Worm (Caenorhabditis elegans) whole organism, L4 larva: Measurements from ENCODE around the gene B0454.5.

Experiments
- ZK546.5 ChIP-seq, 2 experiments: sonication (generic microtip); optimal IDR thresholded peaks; 2 replicates each; lab custom pipeline; 2017; ENCODE audit warnings: missing biosample characterization in 2 of 2, missing genetic modification characterization in 2 of 2
- ceh-82 ChIP-seq: sonication (generic microtip); optimal IDR thresholded peaks from 2 replicates; lab custom pipeline; 2017; ENCODE audit warnings: missing biosample characterization, missing genetic modification characterization
- dve-1 ChIP-seq: sonication (generic microtip); optimal IDR thresholded peaks from 2 replicates; lab custom pipeline; 2017; ENCODE audit warnings: antibody characterized with exemption, mild to moderate bottlenecking, missing genetic modification characterization, missing compliant biosample characterization; ENCODE audit not compliant: insufficient read depth
- hlh-30 ChIP-seq: sonication (generic microtip); optimal IDR thresholded peaks from 2 replicates; lab custom pipeline; 2017; ENCODE audit warnings: antibody characterized with exemption, mild to moderate bottlenecking, missing genetic modification characterization, missing compliant biosample characterization; ENCODE audit not compliant: insufficient read depth
- lin-38 ChIP-seq: fragments of 200-800 bp; sonication (Bioruptor generic); IDR thresholded peaks from 2 replicates; pipeline ENCODE4 v1.3.6; 2022; ENCODE audit warnings: missing genetic modification reagents, missing genetic modification characterization, missing compliant biosample characterization
- lsy-2 ChIP-seq, 2 experiments: fragments of 150-350 bp in 1 of 2; sonication (generic microtip) in 1 of 2; optimal IDR thresholded peaks; 2 replicates each; lab custom pipeline; 2014 to 2017; ENCODE audit warnings: missing biosample characterization in 2 of 2, missing genetic modification characterization in 2 of 2
- nhr-77 ChIP-seq: fragments of 150-350 bp; optimal IDR thresholded peaks from 2 replicates; lab custom pipeline; 2014; ENCODE audit warnings: missing biosample characterization, missing genetic modification characterization
- snpc-4 ChIP-seq: fragments of 150-350 bp; optimal IDR thresholded peaks from 2 replicates; lab custom pipeline; 2014; ENCODE audit warnings: missing biosample characterization, missing genetic modification characterization
- unc-39 ChIP-seq: sonication (generic microtip); optimal IDR thresholded peaks from 2 replicates; lab custom pipeline; 2017; ENCODE audit warnings: missing biosample characterization, missing genetic modification characterization
- zip-11 ChIP-seq: fragments of 200-800 bp; sonication (Bioruptor generic); IDR thresholded peaks from 2 replicates; pipeline ENCODE4 v1.3.6; 2022; ENCODE audit warnings: missing genetic modification characterization, missing compliant biosample characterization

DNA sequence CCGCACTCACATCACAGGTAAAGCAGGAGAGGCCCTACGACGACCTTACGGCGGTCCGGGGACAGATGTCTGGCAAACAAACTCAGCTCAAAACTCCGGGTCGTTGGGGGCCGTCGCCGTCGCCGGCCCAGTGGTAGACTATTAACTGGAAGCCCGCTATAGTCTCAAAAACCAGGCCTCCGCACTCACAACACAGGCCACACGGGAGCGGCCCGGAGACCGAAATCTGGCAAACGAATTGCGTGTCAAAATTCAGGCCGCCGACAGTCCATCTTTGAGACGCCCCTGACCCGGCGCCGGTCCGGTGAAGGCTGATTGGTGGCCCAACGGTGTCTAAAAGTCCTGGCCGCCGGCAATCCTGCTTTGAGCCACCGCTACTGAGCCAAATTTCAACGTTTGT is 6.8 kb downstream of the B0454.5 start:
- TF ChIP-seq lsy-2 (tag; optimal IDR thresholded peaks at IDR 0.05; lab: Kevin White, UChicago) (no peak), nhr-77 (tag; lab: Kevin White, UChicago) (no peak), unc-39 (tag; lab: Kevin White, UChicago) (no peak), snpc-4 (no peak), ceh-82 (tag; lab: Kevin White, UChicago) (no peak), zip-11 (no peak), ZK546.5 (tag; optimal IDR thresholded peaks at IDR 0.05; lab: Kevin White, UChicago) (no peak), lin-38 (no peak), hlh-30 (tag; lab: Kevin White, UChicago) (no peak), dve-1 (no peak)
